ENCODE assay signal across 1 fruit fly cellular context in the genomic region with DNA sequence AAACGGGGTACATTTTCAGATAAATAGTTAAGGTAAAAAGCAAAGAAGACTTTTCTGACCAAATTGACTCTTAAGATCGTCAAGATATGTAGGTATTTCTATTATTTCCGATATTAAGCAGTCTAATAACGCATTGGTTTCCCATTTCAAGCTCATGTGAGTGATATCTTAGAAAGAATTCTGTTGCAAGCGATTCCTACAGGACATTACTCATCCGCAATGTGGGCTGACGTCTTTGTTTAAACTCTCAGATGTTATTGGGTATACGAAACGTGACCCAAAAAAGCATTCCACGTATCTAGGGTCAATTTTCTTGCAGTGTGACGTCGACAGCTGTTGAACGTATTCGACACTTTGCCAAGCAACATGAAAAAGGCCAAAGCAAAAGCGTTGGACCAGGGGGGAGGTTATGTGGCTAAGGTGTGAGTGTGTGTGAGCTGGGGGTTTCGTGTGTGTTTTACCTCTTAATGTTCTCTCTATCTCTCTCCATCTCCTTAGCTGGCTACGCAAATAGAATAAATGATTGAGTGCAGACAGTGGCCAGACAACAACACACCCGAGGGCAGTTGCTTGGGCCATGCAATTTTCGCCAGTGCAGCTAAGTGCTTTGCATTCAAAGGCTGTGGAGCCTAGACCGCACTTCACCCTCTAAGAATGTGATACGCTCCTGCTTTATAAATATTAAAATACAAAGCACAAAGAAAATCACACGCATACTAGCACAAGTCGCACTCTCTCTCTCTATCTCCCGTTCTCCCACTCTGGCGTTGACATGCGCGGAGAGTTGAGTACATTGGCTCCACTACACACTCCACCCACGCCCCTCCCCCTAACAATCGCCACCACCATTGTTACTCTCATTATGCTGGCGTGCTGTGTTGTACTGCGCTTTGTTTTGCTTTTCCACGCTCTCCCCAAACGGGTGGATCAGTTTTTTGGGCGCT.
TF ChIP-seq lines count a peak whose summit lies in the region.

No protein-coding gene starts in this region.

TF ChIP-seq in whole organism, embryonic, 481 proteins besides CTCF, POLR2A, EP300 and RAD21 (continued from another document and continues in another):
- TF ChIP-seq crp (GFP tag; optimal IDR thresholded peaks at IDR 0.05; lab: Kevin White, UChicago) (peak; percentile 38 to 75), CG30431 (GFP tag; optimal IDR thresholded peaks at IDR 0.05; lab: Kevin White, UChicago) (peak; percentile 93), CG16863 (GFP tag; optimal IDR thresholded peaks at IDR 0.05; lab: Kevin White, UChicago) (peak; percentile 97), CG9437 (GFP tag; optimal IDR thresholded peaks at IDR 0.05; lab: Kevin White, UChicago) (peak; percentile 97), tap (tag; optimal IDR thresholded peaks at IDR 0.05; lab: Kevin White, UChicago) (peak; percentile 91), Hr51 (GFP tag; optimal IDR thresholded peaks at IDR 0.05; lab: Kevin White, UChicago) (peak; percentile 95 to 96), CG10366 (GFP tag; IDR thresholded peaks at IDR 0.05; lab: Robert Waterston, UW) (peak; percentile 80), pfk (GFP tag; optimal IDR thresholded peaks at IDR 0.05; lab: Kevin White, UChicago) (no peak), CG11696 (GFP tag; IDR thresholded peaks at IDR 0.05; lab: Robert Waterston, UW) (peak; percentile 96), unc-4 (GFP tag; IDR thresholded peaks at IDR 0.05; lab: Robert Waterston, UW; ENCODE audit: partially characterized antibody) (peak; percentile 56), cwo (GFP tag; optimal IDR thresholded peaks at IDR 0.05; lab: Kevin White, UChicago) (peak; percentile 96), CG7786 (GFP tag; optimal IDR thresholded peaks at IDR 0.05; lab: Kevin White, UChicago) (peak; percentile 97), Bteb2 (GFP tag; optimal IDR thresholded peaks at IDR 0.05; lab: Kevin White, UChicago) (peak; percentile 94), CG2678 (tag; optimal IDR thresholded peaks at IDR 0.05; lab: Kevin White, UChicago) (peak; percentile 98), disco-r (GFP tag; optimal IDR thresholded peaks at IDR 0.05; lab: Kevin White, UChicago) (peak; percentile 96), Drgx (GFP tag; IDR thresholded peaks at IDR 0.05; lab: Robert Waterston, UW) (peak; percentile 87), dan (GFP tag; IDR thresholded peaks at IDR 0.05; lab: Robert Waterston, UW) (no peak), abd-A (tag; optimal IDR thresholded peaks at IDR 0.05; lab: Kevin White, UChicago) (peak; percentile 95), CG14014 (GFP tag; IDR thresholded peaks at IDR 0.05; lab: Robert Waterston, UW) (peak; percentile 87), B-H1 (GFP tag; IDR thresholded peaks at IDR 0.05; lab: Robert Waterston, UW) (peak; percentile 82), ash1 (GFP tag; optimal IDR thresholded peaks at IDR 0.05; lab: Kevin White, UChicago) (no peak), CG30020 (tag; optimal IDR thresholded peaks at IDR 0.05; lab: Kevin White, UChicago) (peak; percentile 86), YL-1 (GFP tag; optimal IDR thresholded peaks at IDR 0.05; lab: Kevin White, UChicago) (peak; percentile 79), CG15696 (tag; optimal IDR thresholded peaks at IDR 0.05; lab: Kevin White, UChicago) (peak; percentile 69), sens-2 (GFP tag; IDR thresholded peaks at IDR 0.05; lab: Robert Waterston, UW) (peak; percentile 26), unpg (GFP tag; optimal IDR thresholded peaks at IDR 0.05; lab: Kevin White, UChicago) (peak; percentile 88), pum (GFP tag; optimal IDR thresholded peaks at IDR 0.05; lab: Kevin White, UChicago) (peak; percentile 97), zfh1 (GFP tag; IDR thresholded peaks at IDR 0.05; lab: Robert Waterston, UW) (peak; percentile 85), ato (GFP tag; IDR thresholded peaks at IDR 0.05; lab: Robert Waterston, UW; ENCODE audit: partially characterized antibody) (no peak), CG4854 (GFP tag; optimal IDR thresholded peaks at IDR 0.05; lab: Kevin White, UChicago) (peak; percentile 92), CG17829 (tag; optimal IDR thresholded peaks at IDR 0.05; lab: Kevin White, UChicago) (peak; percentile 94), NK7.1 (GFP tag; optimal IDR thresholded peaks at IDR 0.05; lab: Kevin White, UChicago) (peak; percentile 95), Sry-δ (GFP tag; optimal IDR thresholded peaks at IDR 0.05; lab: Kevin White, UChicago) (peak; percentile 70), CG9797 (GFP tag; optimal IDR thresholded peaks at IDR 0.05; lab: Kevin White, UChicago) (peak; percentile 10), eyg (GFP tag; optimal IDR thresholded peaks at IDR 0.05; lab: Kevin White, UChicago) (peak; percentile 97), da (GFP tag; optimal IDR thresholded peaks at IDR 0.05; lab: Kevin White, UChicago) (peak; percentile 95), fd3F (GFP tag; optimal IDR thresholded peaks at IDR 0.05; lab: Kevin White, UChicago) (peak; percentile 91), CG2116 (GFP tag; optimal IDR thresholded peaks at IDR 0.05; lab: Kevin White, UChicago) (peak; percentile 72), usp (GFP tag; optimal IDR thresholded peaks at IDR 0.05; lab: Kevin White, UChicago) (no peak), CG12104 (GFP tag; optimal IDR thresholded peaks at IDR 0.05; lab: Kevin White, UChicago) (peak; percentile 98), BEAF-32 (GFP tag; optimal IDR thresholded peaks at IDR 0.05; lab: Kevin White, UChicago) (peak; percentile 18), fru (optimal IDR thresholded peaks at IDR 0.05; lab: Kevin White, UChicago) (no peak), dpn (GFP tag; optimal IDR thresholded peaks at IDR 0.05; lab: Kevin White, UChicago) (peak; percentile 95 to 98), Asciz (GFP tag; optimal IDR thresholded peaks at IDR 0.05; lab: Kevin White, UChicago) (peak; percentile 88), Blimp-1 (GFP tag; optimal IDR thresholded peaks at IDR 0.05; lab: Kevin White, UChicago) (peak; percentile 89), CG18476 (GFP tag; optimal IDR thresholded peaks at IDR 0.05; lab: Kevin White, UChicago) (peak; percentile 92), CG32772 (GFP tag; IDR thresholded peaks at IDR 0.05; lab: Robert Waterston, UW) (peak; percentile 86), sima (GFP tag; optimal IDR thresholded peaks at IDR 0.05; lab: Kevin White, UChicago) (peak; percentile 88), fd102C (GFP tag; optimal IDR thresholded peaks at IDR 0.05; lab: Kevin White, UChicago) (no peak), insv (GFP tag; optimal IDR thresholded peaks at IDR 0.05; lab: Kevin White, UChicago) (peak; percentile 49 to 72), Hmr (GFP tag; optimal IDR thresholded peaks at IDR 0.05; lab: Kevin White, UChicago) (peak; percentile 96), org-1 (GFP tag; optimal IDR thresholded peaks at IDR 0.05; lab: Kevin White, UChicago) (peak; percentile 97), Hsf (GFP tag; optimal IDR thresholded peaks at IDR 0.05; lab: Kevin White, UChicago) (peak; percentile 97), Neu2 (GFP tag; optimal IDR thresholded peaks at IDR 0.05; lab: Kevin White, UChicago; ENCODE audit: borderline replicate concordance) (peak; percentile 88), CG11723 (GFP tag; optimal IDR thresholded peaks at IDR 0.05; lab: Kevin White, UChicago) (peak; percentile 95), Mes4 (GFP tag; optimal IDR thresholded peaks at IDR 0.05; lab: Kevin White, UChicago) (peak; percentile 96), CG10654 (GFP tag; optimal IDR thresholded peaks at IDR 0.05; lab: Kevin White, UChicago) (peak; percentile 95), sob (GFP tag; IDR thresholded peaks at IDR 0.05; lab: Robert Waterston, UW) (peak; percentile 77), salm (tag; optimal IDR thresholded peaks at IDR 0.05; lab: Kevin White, UChicago) (peak; percentile 80), gcm (GFP tag; optimal IDR thresholded peaks at IDR 0.05; lab: Kevin White, UChicago) (peak; percentile 86), her (GFP tag; optimal IDR thresholded peaks at IDR 0.05; lab: Kevin White, UChicago) (peak; percentile 94), ATbp (GFP tag; optimal IDR thresholded peaks at IDR 0.05; lab: Kevin White, UChicago) (peak; percentile 90), Sox102F (GFP tag; optimal IDR thresholded peaks at IDR 0.05; lab: Kevin White, UChicago) (peak; percentile 92), CG11560 (tag; IDR thresholded peaks at IDR 0.05; lab: Robert Waterston, UW) (peak; percentile 84), corto (GFP tag; optimal IDR thresholded peaks at IDR 0.05; lab: Kevin White, UChicago) (peak; percentile 5), CG34224 (GFP tag; IDR thresholded peaks at IDR 0.05; lab: Robert Waterston, UW; ENCODE audit: partially characterized antibody) (peak; percentile 64; the same call in 1 of the 3 replicates), tup (GFP tag; optimal IDR thresholded peaks at IDR 0.05; lab: Kevin White, UChicago) (peak; percentile 60), CG13424 (tag; optimal IDR thresholded peaks at IDR 0.05; lab: Kevin White, UChicago) (peak; percentile 97), CG15073 (GFP tag; optimal IDR thresholded peaks at IDR 0.05; lab: Kevin White, UChicago) (peak; percentile 61), danr (GFP tag; IDR thresholded peaks at IDR 0.05; lab: Robert Waterston, UW) (peak; percentile 90), sna (GFP tag; IDR thresholded peaks at IDR 0.05; lab: Robert Waterston, UW; ENCODE audit: partially characterized antibody) (peak; percentile 17; the same call in 1 of the 2 replicates), Taf1 (GFP tag; IDR thresholded peaks at IDR 0.05; lab: Robert Waterston, UW) (peak; percentile 66; the same call in 1 of the 2 replicates), CG1529 (GFP tag; optimal IDR thresholded peaks at IDR 0.05; lab: Kevin White, UChicago) (peak; percentile 94), Vsx1 (GFP tag; optimal IDR thresholded peaks at IDR 0.05; lab: Kevin White, UChicago) (peak; percentile 81), CG8478 (optimal IDR thresholded peaks at IDR 0.05; lab: Kevin White, UChicago) (peak; percentile 21), cas (GFP tag; IDR thresholded peaks at IDR 0.05; lab: Robert Waterston, UW) (peak; percentile 61), Atf6 (GFP tag; IDR thresholded peaks at IDR 0.05; lab: Robert Waterston, UW) (peak; percentile 90), chm (GFP tag; IDR thresholded peaks at IDR 0.05; lab: Robert Waterston, UW) (peak; percentile 40; the same call in 1 of the 2 replicates), ase (GFP tag; IDR thresholded peaks at IDR 0.05; lab: Robert Waterston, UW) (peak; percentile 72; the same call in 2 of the 3 replicates), Ets97D (GFP tag; optimal IDR thresholded peaks at IDR 0.05; lab: Kevin White, UChicago) (peak; percentile 77), toy (GFP tag; IDR thresholded peaks at IDR 0.05; lab: Robert Waterston, UW) (peak; percentile 9; the same call in 1 of the 2 replicates), kah (GFP tag; optimal IDR thresholded peaks at IDR 0.05; lab: Kevin White, UChicago) (peak; percentile 83), CG3281 (GFP tag; optimal IDR thresholded peaks at IDR 0.05; lab: Kevin White, UChicago) (peak; percentile 97), tin (GFP tag; optimal IDR thresholded peaks at IDR 0.05; lab: Kevin White, UChicago) (peak; percentile 94), CG33213 (GFP tag; optimal IDR thresholded peaks at IDR 0.05; lab: Kevin White, UChicago) (peak; percentile 94), CG31388 (GFP tag; optimal IDR thresholded peaks at IDR 0.05; lab: Kevin White, UChicago) (peak; percentile 88), Scr (GFP tag; IDR thresholded peaks at IDR 0.05; lab: Robert Waterston, UW; ENCODE audit: partially characterized antibody) (no peak; the same call in 1 of the 2 replicates), CG31365 (tag; optimal IDR thresholded peaks at IDR 0.05; lab: Kevin White, UChicago) (peak; percentile 62), Sin3A (optimal IDR thresholded peaks at IDR 0.05; lab: Kevin White, UChicago) (no peak), CG13624 (GFP tag; optimal IDR thresholded peaks at IDR 0.05; lab: Kevin White, UChicago) (peak; percentile 97), HLH3B (GFP tag; IDR thresholded peaks at IDR 0.05; lab: Robert Waterston, UW) (peak; percentile 82), az2 (GFP tag; optimal IDR thresholded peaks at IDR 0.05; lab: Kevin White, UChicago) (peak; percentile 96), Meics (GFP tag; optimal IDR thresholded peaks at IDR 0.05; lab: Kevin White, UChicago) (peak; percentile 97), ro (GFP tag; IDR thresholded peaks at IDR 0.05; lab: Robert Waterston, UW) (peak; percentile 78; the same call in 1 of the 2 replicates), Atf-2 (GFP tag; optimal IDR thresholded peaks at IDR 0.05; lab: Kevin White, UChicago) (peak; percentile 97), E2f1 (GFP tag; IDR thresholded peaks at IDR 0.05; lab: Robert Waterston, UW) (peak; percentile 89), dm (GFP tag; optimal IDR thresholded peaks at IDR 0.05; lab: Kevin White, UChicago) (peak; percentile 94), CG17385 (GFP tag; optimal IDR thresholded peaks at IDR 0.05; lab: Kevin White, UChicago) (peak; percentile 91), Gug (GFP tag; IDR thresholded peaks at IDR 0.05; lab: Robert Waterston, UW) (peak; percentile 91), bigmax (GFP tag; optimal IDR thresholded peaks at IDR 0.05; lab: Kevin White, UChicago) (no peak), kay (GFP tag; optimal IDR thresholded peaks at IDR 0.05; lab: Kevin White, UChicago) (peak; percentile 91), crol (GFP tag; IDR thresholded peaks at IDR 0.05; lab: Robert Waterston, UW) (peak; percentile 97), Rfx (GFP tag; IDR thresholded peaks at IDR 0.05; lab: Robert Waterston, UW) (peak; percentile 91), Mrtf (GFP tag; IDR thresholded peaks at IDR 0.05; lab: Robert Waterston, UW) (peak; percentile 78), chinmo (GFP tag; IDR thresholded peaks at IDR 0.05; lab: Robert Waterston, UW; ENCODE audit: partially characterized antibody) (peak; percentile 94), PHDP (tag; optimal IDR thresholded peaks at IDR 0.05; lab: Kevin White, UChicago) (peak; percentile 93), klu (GFP tag; IDR thresholded peaks at IDR 0.05; lab: Robert Waterston, UW) (peak; percentile 93), fd96Cb (tag; optimal IDR thresholded peaks at IDR 0.05; lab: Kevin White, UChicago) (peak; percentile 95), Chrac-16 (GFP tag; optimal IDR thresholded peaks at IDR 0.05; lab: Kevin White, UChicago) (peak; percentile 94), CG34376 (GFP tag; optimal IDR thresholded peaks at IDR 0.05; lab: Kevin White, UChicago) (peak; percentile 92), CG31224 (GFP tag; IDR thresholded peaks at IDR 0.05; lab: Robert Waterston, UW) (peak; percentile 84), Nf-YA (GFP tag; IDR thresholded peaks at IDR 0.05; lab: Robert Waterston, UW) (peak; percentile 56), phol (tag; optimal IDR thresholded peaks at IDR 0.05; lab: Kevin White, UChicago) (peak; percentile 96), cad (GFP tag; optimal IDR thresholded peaks at IDR 0.05; lab: Kevin White, UChicago) (no peak), ara (GFP tag; IDR thresholded peaks at IDR 0.05; lab: Robert Waterston, UW) (peak; percentile 78), CG2889 (GFP tag; IDR thresholded peaks at IDR 0.05; lab: Robert Waterston, UW) (peak; percentile 82)
